Fruit fly (Drosophila melanogaster): ENCODE results near the gene Sur-8.

DNA sequence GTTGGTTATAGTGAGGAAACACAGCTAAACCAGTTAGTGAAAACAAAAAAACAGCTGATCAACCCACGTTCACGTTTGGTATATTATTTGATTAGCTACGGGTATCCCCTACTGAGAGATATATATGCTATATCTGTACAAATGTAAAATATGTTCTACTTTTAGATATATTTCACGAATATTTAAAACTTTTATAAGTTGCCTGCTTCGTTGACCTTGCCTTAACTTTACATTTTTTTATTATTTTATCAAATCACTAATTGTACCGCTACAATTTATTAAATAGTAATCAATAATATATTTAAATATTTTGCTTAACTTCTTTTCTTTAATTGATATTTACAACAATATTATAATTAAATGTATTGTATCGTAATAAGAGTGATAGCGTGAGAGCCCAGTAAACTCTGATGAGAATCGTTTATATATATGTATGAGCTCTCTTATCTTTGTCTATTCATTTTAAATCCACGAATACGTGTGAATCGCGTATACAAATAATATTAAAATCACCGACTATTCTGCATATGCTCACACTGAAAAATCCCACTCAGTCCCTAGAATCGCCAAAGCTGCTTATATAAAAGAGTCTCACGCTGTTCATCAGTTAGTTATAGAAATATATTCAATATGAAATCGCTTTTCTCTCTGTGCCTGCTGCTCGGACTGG lies 10.3 kb upstream of the Sur-8 start, which contains the start of gene CG42821:
- TF ChIP-seq pan (optimal IDR thresholded peaks at IDR 0.05) (no peak), CG8478 (optimal IDR thresholded peaks at IDR 0.05) (no peak), psq (optimal IDR thresholded peaks at IDR 0.05) (no peak), Dll (optimal IDR thresholded peaks at IDR 0.05) (no peak)

Measured in whole organism.